Fruit fly (Drosophila melanogaster): Measurements from ENCODE around the gene Imp.

Imp gene

dm6 chrX:10771856-10772592 lies 52.1 kb downstream of the Imp start, which contains the start of gene CG15211:
Gene CG15211, plus strand, starts transcription at chrX:10772541.
- TF ChIP-seq noc (tag; optimal IDR thresholded peaks at IDR 0.05) = peak; percentile 12

- TF ChIP-seq noc (tag; optimal IDR thresholded peaks at IDR 0.05) = peak; percentile 6
These were observed 55.9 kb downstream of the Imp start, which contains the start of the genes Atg8a and BTBD9 for dm6 chrX:10768043-10768674. Gene Atg8a, minus strand, starts transcription at chrX:10768338. Gene BTBD9, plus strand, starts transcription at chrX:10768537.

- peak; percentile 48 for TF ChIP-seq noc (tag; optimal IDR thresholded peaks at IDR 0.05)
These were observed 56.6 kb downstream of the Imp start for dm6 chrX:10767350-10768005.

dm6 chrX:10766976-10767349 lies 57.1 kb downstream of the Imp start:
- no peak for TF ChIP-seq noc (tag; optimal IDR thresholded peaks at IDR 0.05)

- TF ChIP-seq noc (tag; optimal IDR thresholded peaks at IDR 0.05) = no peak
These were observed 59.9 kb downstream of the Imp start, which contains the start of gene Tango5 for dm6 chrX:10764206-10764605. Gene Tango5, minus strand, starts transcription at chrX:10764413.

- peak; percentile 36 for TF ChIP-seq noc (tag; optimal IDR thresholded peaks at IDR 0.05)
These were observed 60.9 kb downstream of the Imp start for dm6 chrX:10762959-10763883.

dm6 chrX:10762569-10762958 lies 61.5 kb downstream of the Imp start:
- TF ChIP-seq noc (tag; optimal IDR thresholded peaks at IDR 0.05) = no peak

dm6 chrX:10757616-10758078 lies 66.4 kb downstream of the Imp start, which contains the start of gene Rph:
Gene Rph, minus strand, starts transcription at chrX:10757666.
- no peak for TF ChIP-seq noc (tag; optimal IDR thresholded peaks at IDR 0.05)

- no peak for TF ChIP-seq noc (tag; optimal IDR thresholded peaks at IDR 0.05)
These were observed 68.0 kb downstream of the Imp start for dm6 chrX:10756026-10756561.

- no peak for TF ChIP-seq noc (tag; optimal IDR thresholded peaks at IDR 0.05)
These were observed 72.3 kb downstream of the Imp start for dm6 chrX:10751777-10752176.

- TF ChIP-seq noc (tag; optimal IDR thresholded peaks at IDR 0.05) = no peak
These were observed 73.4 kb downstream of the Imp start for dm6 chrX:10750676-10751075.

- no peak for TF ChIP-seq noc (tag; optimal IDR thresholded peaks at IDR 0.05)
These were observed 75.4 kb downstream of the Imp start for dm6 chrX:10748647-10749046.

- TF ChIP-seq noc (tag; optimal IDR thresholded peaks at IDR 0.05) = no peak
These were observed 78.5 kb downstream of the Imp start for dm6 chrX:10745590-10745953.

dm6 chrX:10744773-10745589 lies 79.1 kb downstream of the Imp start, which contains the start of gene stx:
Gene stx, minus strand, starts transcription at chrX:10744943.
- peak; percentile 2 for TF ChIP-seq noc (tag; optimal IDR thresholded peaks at IDR 0.05)
